Worm (Caenorhabditis elegans) whole organism, early embryonic: ENCODE measurements around the gene sra-1.

ENCODE experiments used
- aly-1 ChIP-seq: sonication (generic microtip); optimal IDR thresholded peaks from 2 replicates; lab custom pipeline; 2016; ENCODE audit warnings: missing genetic modification characterization, missing compliant biosample characterization
- ama-1 ChIP-seq: fragments of 150-350 bp; optimal IDR thresholded peaks from 2 replicates; lab custom pipeline; 2014
- ceh-13 ChIP-seq: fragments of 200-800 bp; sonication (Bioruptor generic); optimal IDR thresholded peaks from 2 replicates; lab custom pipeline; 2018; ENCODE audit warnings: mild to moderate bottlenecking, missing genetic modification characterization, missing compliant biosample characterization
- ceh-36 ChIP-seq: sonication (generic microtip); optimal IDR thresholded peaks from 2 replicates; lab custom pipeline; 2016; ENCODE audit warnings: missing genetic modification characterization, inconsistent platforms, missing compliant biosample characterization
- ets-7 ChIP-seq: sonication (generic microtip); optimal IDR thresholded peaks from 2 replicates; lab custom pipeline; 2016; ENCODE audit warnings: missing genotype, missing genetic modification characterization, missing compliant biosample characterization
- flt-1 ChIP-seq: fragments of 200-800 bp; sonication (Bioruptor generic); IDR thresholded peaks from 2 replicates; pipeline ENCODE4 v1.3.6; 2022; ENCODE audit warnings: missing genetic modification characterization, missing compliant biosample characterization
- hmbx-1 ChIP-seq: sonication (generic microtip); optimal IDR thresholded peaks from 2 replicates; lab custom pipeline; 2016; ENCODE audit warnings: mild to moderate bottlenecking, missing genetic modification characterization, missing compliant biosample characterization
- hnd-1 ChIP-seq: sonication (generic microtip); optimal IDR thresholded peaks from 2 replicates; lab custom pipeline; 2016; ENCODE audit warnings: missing genetic modification characterization, missing compliant biosample characterization
- pes-1 ChIP-seq: fragments of 200-800 bp; sonication (Bioruptor generic); IDR thresholded peaks from 2 replicates; pipeline ENCODE4 v1.3.6; 2022; ENCODE audit warnings: missing genetic modification reagents, missing genetic modification characterization, missing compliant biosample characterization
- scrt-1 ChIP-seq: fragments of 200-800 bp; sonication (Bioruptor generic); IDR thresholded peaks from 2 replicates; pipeline ENCODE4 v1.3.6; 2022; ENCODE audit warnings: missing genetic modification characterization, missing compliant biosample characterization
- tbx-11 ChIP-seq: fragments of 200-800 bp; sonication (Bioruptor generic); IDR thresholded peaks from 2 replicates; pipeline ENCODE4 v1.3.6; 2022; ENCODE audit warnings: missing genetic modification characterization, missing compliant biosample characterization
- tbx-37 ChIP-seq: fragments of 200-800 bp; sonication (Bioruptor generic); conservative IDR thresholded peaks from 2 replicates; pipeline ENCODE4 v1.3.6; 2022; ENCODE audit warnings: missing genetic modification reagents, missing genetic modification characterization, missing compliant biosample characterization

- TF ChIP-seq pes-1 (GFP tag; lab: Robert Waterston, UW) (no peak), hnd-1 (no peak), ama-1 (lab: Kevin White, UChicago) (no peak), tbx-37 (GFP tag; lab: Robert Waterston, UW) (no peak), ceh-13 (GFP tag; lab: Kevin White, UChicago) (no peak), ceh-36 (tag; lab: Kevin White, UChicago) (no peak), tbx-11 (no peak), ets-7 (tag; lab: Kevin White, UChicago) (no peak), aly-1 (tag; lab: Kevin White, UChicago) (no peak), scrt-1 (GFP tag; lab: Robert Waterston, UW) (no peak), flt-1 (GFP tag; lab: Robert Waterston, UW) (no peak), hmbx-1 (no peak)
These were observed 35.1 kb upstream of the sra-1 start for ce11 chrII:9556582-9556981.
